Fruit fly (Drosophila melanogaster) whole organism, embryonic: ENCODE results near the gene Gpdh3.

Source experiments
- Ada2b ChIP-seq: fragments of 200-800 bp; sonication (Bioruptor generic); IDR thresholded peaks from 2 replicates; pipeline ENCODE4 v1.3.6; 2022; ENCODE audit warnings: missing biosample characterization, missing genetic modification characterization
- B-H1 ChIP-seq: fragments of 200-800 bp; sonication (Bioruptor generic); IDR thresholded peaks from 3 replicates; pipeline ENCODE4 v1.3.6; 2022; ENCODE audit warnings: missing biosample characterization, missing genetic modification characterization
- B-H2 ChIP-seq: fragments of 200-800 bp; sonication (Bioruptor generic); optimal IDR thresholded peaks from 2 replicates; lab custom pipeline; 2018; ENCODE audit warnings: missing biosample characterization, mild to moderate bottlenecking, missing genetic modification characterization
- C15 ChIP-seq: fragments of 200-800 bp; sonication (Bioruptor generic); IDR thresholded peaks from 3 replicates; pipeline ENCODE4 v1.3.6; 2022; ENCODE audit warnings: missing biosample characterization, missing genetic modification characterization
- CG10147 ChIP-seq: fragments of 200-800 bp; sonication (Bioruptor generic); optimal IDR thresholded peaks from 2 replicates; lab custom pipeline; 2019; ENCODE audit warnings: missing biosample characterization, mild to moderate bottlenecking, missing genetic modification characterization, moderate library complexity
- CG10274 ChIP-seq: fragments of 200-800 bp; sonication (Bioruptor generic); optimal IDR thresholded peaks from 3 replicates; lab custom pipeline; 2017; ENCODE audit warnings: missing biosample characterization, mild to moderate bottlenecking, missing genetic modification characterization
- CG10321 ChIP-seq: fragments of 200-800 bp; sonication (Bioruptor generic); IDR thresholded peaks from 2 replicates; pipeline ENCODE4 v1.3.6; 2022; ENCODE audit warnings: missing biosample characterization, missing genetic modification characterization
- CG13296 ChIP-seq: fragments of 200-800 bp; sonication (Bioruptor generic); optimal IDR thresholded peaks from 3 replicates; lab custom pipeline; 2018; ENCODE audit warnings: missing biosample characterization, mild to moderate bottlenecking, missing genetic modification characterization
- CG14014 ChIP-seq: fragments of 200-800 bp; sonication (Bioruptor generic); IDR thresholded peaks from 2 replicates; pipeline ENCODE4 v1.3.6; 2022; ENCODE audit warnings: missing biosample characterization, missing genetic modification characterization
- CG14050 ChIP-seq: fragments of 200-800 bp; sonication (Bioruptor generic); IDR thresholded peaks from 3 replicates; pipeline ENCODE4 v1.3.6; 2022; ENCODE audit warnings: missing biosample characterization, missing genetic modification characterization
- CG14860 ChIP-seq: fragments of 200-800 bp; sonication (Bioruptor generic); IDR thresholded peaks from 3 replicates; pipeline ENCODE4 v1.3.6; 2022; ENCODE audit warnings: missing biosample characterization, missing genetic modification characterization; ENCODE audit not compliant: partially characterized antibody
- CG15269 ChIP-seq: fragments of 200-800 bp; sonication (Bioruptor generic); optimal IDR thresholded peaks from 2 replicates; lab custom pipeline; 2018; ENCODE audit warnings: missing biosample characterization, mild to moderate bottlenecking, missing genetic modification characterization, moderate library complexity
- CG16779 ChIP-seq: fragments of 200-800 bp; sonication (Bioruptor generic); IDR thresholded peaks from 2 replicates; pipeline ENCODE4 v1.3.6; 2022; ENCODE audit warnings: missing biosample characterization, missing genetic modification characterization
- CG16813 ChIP-seq: fragments of 200-800 bp; sonication (Bioruptor generic); IDR thresholded peaks from 3 replicates; pipeline ENCODE4 v1.3.6; 2022; ENCODE audit warnings: missing biosample characterization, missing genetic modification characterization; ENCODE audit not compliant: partially characterized antibody
- CG17829 ChIP-seq: fragments of 200-800 bp; optimal IDR thresholded peaks from 2 replicates; lab custom pipeline; 2019; ENCODE audit warnings: missing biosample characterization, mild to moderate bottlenecking, missing genetic modification characterization, moderate library complexity
- CG17912 ChIP-seq: fragments of 200-800 bp; sonication (Bioruptor generic); optimal IDR thresholded peaks from 2 replicates; lab custom pipeline; 2018; ENCODE audit warnings: missing biosample characterization, mild to moderate bottlenecking, missing genetic modification characterization
- CG4282 ChIP-seq: fragments of 200-800 bp; sonication (Bioruptor generic); optimal IDR thresholded peaks from 2 replicates; lab custom pipeline; 2016; ENCODE audit warnings: missing biosample characterization, missing genetic modification characterization
- CG6791 ChIP-seq: fragments of 200-800 bp; sonication (Bioruptor generic); IDR thresholded peaks from 3 replicates; pipeline ENCODE4 v1.3.6; 2022; ENCODE audit warnings: missing biosample characterization, missing genetic modification characterization; ENCODE audit not compliant: partially characterized antibody
- CG7963 ChIP-seq: fragments of 200-800 bp; sonication (Bioruptor generic); IDR thresholded peaks from 3 replicates; pipeline ENCODE4 v1.3.6; 2022; ENCODE audit warnings: missing biosample characterization, missing genetic modification characterization; ENCODE audit not compliant: partially characterized antibody
- CG8944 ChIP-seq: fragments of 200-800 bp; sonication (Bioruptor generic); optimal IDR thresholded peaks from 3 replicates; lab custom pipeline; 2016; ENCODE audit warnings: missing biosample characterization, missing genetic modification characterization
- CHES-1-like ChIP-seq: fragments of 200-800 bp; sonication (Bioruptor generic); optimal IDR thresholded peaks from 2 replicates; lab custom pipeline; 2016; ENCODE audit warnings: missing biosample characterization, missing genetic modification characterization
- Camta ChIP-seq: fragments of 200-800 bp; sonication (Bioruptor generic); optimal IDR thresholded peaks from 2 replicates; lab custom pipeline; 2016; ENCODE audit warnings: missing biosample characterization, missing genetic modification characterization
- ERR ChIP-seq: fragments of 200-800 bp; sonication (Bioruptor generic); optimal IDR thresholded peaks from 2 replicates; lab custom pipeline; 2016; ENCODE audit warnings: missing biosample characterization, missing genetic modification characterization
- H15 ChIP-seq: fragments of 200-800 bp; sonication (Bioruptor generic); IDR thresholded peaks from 3 replicates; pipeline ENCODE4 v1.3.6; 2022; ENCODE audit warnings: missing biosample characterization, missing genetic modification characterization
- HLH4C ChIP-seq: fragments of 200-800 bp; sonication (Bioruptor generic); IDR thresholded peaks from 3 replicates; pipeline ENCODE4 v1.3.6; 2022; ENCODE audit warnings: missing biosample characterization, missing genetic modification characterization; ENCODE audit not compliant: partially characterized antibody
- HLHmδ ChIP-seq: fragments of 200-800 bp; sonication (Bioruptor generic); optimal IDR thresholded peaks from 2 replicates; lab custom pipeline; 2018; ENCODE audit warnings: missing biosample characterization, mild to moderate bottlenecking, missing genetic modification characterization, moderate library complexity
- Hey ChIP-seq: fragments of 200-800 bp; sonication (Bioruptor generic); optimal IDR thresholded peaks from 3 replicates; lab custom pipeline; 2018; ENCODE audit warnings: missing biosample characterization, mild to moderate bottlenecking, missing genetic modification characterization
- HmgZ ChIP-seq: fragments of 200-800 bp; sonication (Bioruptor generic); optimal IDR thresholded peaks from 2 replicates; lab custom pipeline; 2018; ENCODE audit warnings: missing biosample characterization, mild to moderate bottlenecking, missing genetic modification characterization
- Mad ChIP-seq: fragments of 200-800 bp; sonication (Bioruptor generic); optimal IDR thresholded peaks from 2 replicates; lab custom pipeline; 2016; ENCODE audit warnings: missing biosample characterization, missing genetic modification characterization
- NFAT ChIP-seq: fragments of 200-800 bp; sonication (Bioruptor generic); IDR thresholded peaks from 2 replicates; pipeline ENCODE4 v1.3.6; 2022; ENCODE audit warnings: missing biosample characterization, missing genetic modification characterization
- Nf-YB ChIP-seq: fragments of 200-800 bp; sonication (Bioruptor generic); optimal IDR thresholded peaks from 3 replicates; lab custom pipeline; 2019; ENCODE audit warnings: missing biosample characterization, mild to moderate bottlenecking, missing genetic modification characterization, moderate library complexity
- Nf-YC ChIP-seq: fragments of 200-800 bp; optimal IDR thresholded peaks from 3 replicates; lab custom pipeline; 2019; ENCODE audit warnings: missing biosample characterization, mild to moderate bottlenecking, missing genetic modification characterization, moderate library complexity
- Oaz ChIP-seq: fragments of 200-800 bp; sonication (Bioruptor generic); IDR thresholded peaks from 2 replicates; pipeline ENCODE4 v1.3.6; 2022; ENCODE audit warnings: missing biosample characterization, missing genetic modification characterization
- cg ChIP-seq: fragments of 200-800 bp; sonication (Bioruptor generic); optimal IDR thresholded peaks from 3 replicates; lab custom pipeline; 2019; ENCODE audit warnings: missing biosample characterization, mild to moderate bottlenecking, missing genetic modification characterization, moderate library complexity
- da ChIP-seq: fragments of 200-800 bp; sonication (Bioruptor generic); optimal IDR thresholded peaks from 2 replicates; lab custom pipeline; 2016; ENCODE audit warnings: missing biosample characterization, missing genetic modification characterization
- eve ChIP-seq, 2 experiments: fragments of >200 bp; optimal IDR thresholded peaks; 2 replicates each; lab custom pipeline; 2017; ENCODE audit warnings: missing biosample characterization in 2 of 2, missing genetic modification characterization in 2 of 2
- ewg ChIP-seq: fragments of 200-800 bp; sonication (Bioruptor generic); optimal IDR thresholded peaks from 3 replicates; lab custom pipeline; 2017; ENCODE audit warnings: mild to moderate bottlenecking, missing biosample characterization, missing genetic modification reagents, missing genetic modification characterization
- fru ChIP-seq: fragments of >200 bp; optimal IDR thresholded peaks from 2 replicates; lab custom pipeline; 2017
- grn ChIP-seq: fragments of 200-800 bp; sonication (Bioruptor generic); optimal IDR thresholded peaks from 3 replicates; lab custom pipeline; 2017; ENCODE audit warnings: missing biosample characterization, missing genetic modification characterization
- ken ChIP-seq: fragments of 200-800 bp; sonication (Bioruptor generic); IDR thresholded peaks from 3 replicates; pipeline ENCODE4 v1.3.6; 2022; ENCODE audit warnings: missing biosample characterization, missing genetic modification characterization
- onecut ChIP-seq: fragments of 200-800 bp; sonication (Bioruptor generic); IDR thresholded peaks from 2 replicates; pipeline ENCODE4 v1.3.6; 2022; ENCODE audit warnings: missing biosample characterization, missing genetic modification characterization
- run ChIP-seq: fragments of 200-800 bp; sonication (Bioruptor generic); optimal IDR thresholded peaks from 3 replicates; lab custom pipeline; 2018; ENCODE audit warnings: missing biosample characterization, mild to moderate bottlenecking, missing genetic modification characterization
- sc ChIP-seq, 3 experiments: fragments of >200 bp in 2 of 3; fragments of 200-800 bp in 1 of 3; sonication (Bioruptor generic) in 1 of 3; optimal IDR thresholded peaks; 2 replicates in 2 of 3; 3 replicates in 1 of 3; lab custom pipeline; 2017; ENCODE audit warnings: mild to moderate bottlenecking in 1 of 3, missing biosample characterization in 1 of 3, missing genetic modification characterization in 1 of 3, missing genetic modification reagents in 1 of 3
- shn ChIP-seq: fragments of 200-800 bp; sonication (Bioruptor generic); optimal IDR thresholded peaks from 3 replicates; lab custom pipeline; 2016; ENCODE audit warnings: missing biosample characterization, missing genetic modification characterization
- sr ChIP-seq: fragments of 200-800 bp; sonication (Bioruptor generic); IDR thresholded peaks from 3 replicates; pipeline ENCODE4 v1.3.6; 2022; ENCODE audit warnings: missing biosample characterization, missing genetic modification characterization
- stc ChIP-seq: fragments of 200-800 bp; sonication (Bioruptor generic); IDR thresholded peaks from 2 replicates; pipeline ENCODE4 v1.3.6; 2022; ENCODE audit warnings: missing biosample characterization, missing genetic modification characterization
- toy ChIP-seq: fragments of 200-800 bp; sonication (Bioruptor generic); IDR thresholded peaks from 2 replicates; pipeline ENCODE4 v1.3.6; 2022; ENCODE audit warnings: missing biosample characterization, missing genetic modification characterization
- trem ChIP-seq: fragments of 200-800 bp; optimal IDR thresholded peaks from 3 replicates; lab custom pipeline; 2019; ENCODE audit warnings: missing biosample characterization, mild to moderate bottlenecking, missing genetic modification characterization, moderate library complexity
- vfl ChIP-seq: fragments of 200-800 bp; sonication (Bioruptor generic); optimal IDR thresholded peaks from 2 replicates; lab custom pipeline; 2016; ENCODE audit warnings: missing biosample characterization, missing genetic modification characterization

Gpdh3 gene

dm6 chr3R:22410537-22411360 is 28.9 kb downstream of the Gpdh3 start, which contains the start of the genes CG13850 and lqfR (continued):
- TF ChIP-seq Ada2b (GFP tag; lab: Robert Waterston, UW) = no peak; the same call in 1 of the 2 replicates
- peak; percentile 41; the same call in 1 of the 2 replicates for TF ChIP-seq onecut (GFP tag; lab: Robert Waterston, UW)
- TF ChIP-seq CG16779 (GFP tag; lab: Robert Waterston, UW) = no peak
- no peak for TF ChIP-seq CG16813 (GFP tag; lab: Robert Waterston, UW)
- no peak for TF ChIP-seq toy (GFP tag; lab: Robert Waterston, UW)
- TF ChIP-seq CG4282 (GFP tag; lab: Kevin White, UChicago) = peak; percentile 51
- TF ChIP-seq sr = no peak
- peak; percentile 64 for TF ChIP-seq CHES-1-like
- no peak for TF ChIP-seq CG15269
- TF ChIP-seq B-H2 (GFP tag; lab: Kevin White, UChicago) = peak; percentile 47
- TF ChIP-seq CG17912 (GFP tag; lab: Kevin White, UChicago) = peak; percentile 19
- TF ChIP-seq CG14860 = no peak
- TF ChIP-seq sc (optimal IDR thresholded peaks at IDR 0.05; lab: Kevin White, UChicago) = no peak
- peak; percentile 52 for TF ChIP-seq sc (GFP tag; optimal IDR thresholded peaks at IDR 0.05; lab: Kevin White, UChicago)
- TF ChIP-seq C15 (GFP tag; lab: Robert Waterston, UW) = no peak
- TF ChIP-seq da (GFP tag; lab: Kevin White, UChicago) = peak; percentile 47
- TF ChIP-seq CG10321 = 0 out of 2 replicates have a peak, but pooled peaks have one; percentile 4
- peak; percentile 71 for TF ChIP-seq Camta
- TF ChIP-seq H15 (GFP tag; lab: Robert Waterston, UW) = no peak; the same call in 1 of the 3 replicates
- peak; percentile 45; the same call in 1 of the 3 replicates for TF ChIP-seq ken (GFP tag; lab: Robert Waterston, UW)
- no peak for TF ChIP-seq B-H1
- no peak for TF ChIP-seq Hey (tag; lab: Kevin White, UChicago)
- TF ChIP-seq ewg (GFP tag; lab: Kevin White, UChicago) = peak; percentile 65
- no peak for TF ChIP-seq HLH4C (GFP tag; lab: Robert Waterston, UW)
- TF ChIP-seq stc = no peak; the same call in 1 of the 2 replicates
- peak; percentile 46 for TF ChIP-seq CG13296 (GFP tag; lab: Kevin White, UChicago)
- peak; percentile 69 for TF ChIP-seq NFAT (GFP tag; lab: Robert Waterston, UW)
- no peak for TF ChIP-seq run (tag; lab: Kevin White, UChicago)
- TF ChIP-seq vfl (GFP tag; lab: Kevin White, UChicago) = peak; percentile 73
- TF ChIP-seq Mad (GFP tag; lab: Kevin White, UChicago) = peak; percentile 66
- peak; percentile 53 for TF ChIP-seq Nf-YB (GFP tag; lab: Kevin White, UChicago)
- TF ChIP-seq HLHmδ (GFP tag; lab: Kevin White, UChicago) = no peak
- TF ChIP-seq shn (GFP tag; lab: Kevin White, UChicago) = peak; percentile 83
- no peak for TF ChIP-seq cg (GFP tag; lab: Kevin White, UChicago)
- no peak for TF ChIP-seq grn
- TF ChIP-seq CG7963 (GFP tag; lab: Robert Waterston, UW) = no peak
- TF ChIP-seq CG8944 (GFP tag; lab: Kevin White, UChicago) = peak; percentile 72
- peak; percentile 54 for TF ChIP-seq CG10274 (GFP tag; lab: Kevin White, UChicago)
- TF ChIP-seq CG17829 (tag; lab: Kevin White, UChicago) = peak; percentile 54
- TF ChIP-seq eve (GFP tag; optimal IDR thresholded peaks at IDR 0.05; lab: Kevin White, UChicago) = no peak
- no peak for TF ChIP-seq CG14014
- peak; percentile 84 for TF ChIP-seq trem (tag; lab: Kevin White, UChicago)
- peak; percentile 67 for TF ChIP-seq HmgZ (tag; lab: Kevin White, UChicago)
- no peak for TF ChIP-seq Nf-YC (tag; lab: Kevin White, UChicago)
- 0 out of 2 replicates have a peak, but pooled peaks have one; percentile 18 for TF ChIP-seq Oaz
- peak; percentile 6 for TF ChIP-seq CG10147
- no peak for TF ChIP-seq CG14050 (GFP tag; lab: Robert Waterston, UW)
- TF ChIP-seq CG6791 = no peak
- TF ChIP-seq ERR = peak; percentile 31
- TF ChIP-seq fru (lab: Kevin White, UChicago) = no peak
